Worm (Caenorhabditis elegans): Measurements from ENCODE around the gene F21D12.3.

- TF ChIP-seq dao-5 (tag; optimal IDR thresholded peaks at IDR 0.05), result no peak
- no peak for TF ChIP-seq him-1 (tag; optimal IDR thresholded peaks at IDR 0.05)
Observed at ce11 chrII:7341572-7342303, 17.9 kb upstream of the F21D12.3 start.
